Fruit fly (Drosophila melanogaster) whole organism, embryonic: ENCODE data around the gene Pfdn2.

Experiments
- ATbp ChIP-seq: fragments of 200-800 bp; sonication (Bioruptor generic); optimal IDR thresholded peaks from 2 replicates; lab custom pipeline; 2017; ENCODE audit warnings: missing biosample characterization, mild to moderate bottlenecking, missing genetic modification characterization, missing genetic modification reagents
- Abd-B ChIP-seq: fragments of 200-800 bp; sonication (Bioruptor generic); optimal IDR thresholded peaks from 2 replicates; lab custom pipeline; 2018; ENCODE audit warnings: missing biosample characterization, mild to moderate bottlenecking, missing genetic modification characterization, moderate library complexity
- Aef1 ChIP-seq: fragments of 200-800 bp; sonication (Bioruptor generic); IDR thresholded peaks from 3 replicates; pipeline ENCODE4 v1.3.6; 2022; ENCODE audit warnings: missing biosample characterization, missing genetic modification characterization
- Awh ChIP-seq: fragments of 200-800 bp; sonication (Bioruptor generic); IDR thresholded peaks from 2 replicates; pipeline ENCODE4, ENCODE4 v1.3.6; 2022; ENCODE audit warnings: missing biosample characterization, missing genetic modification characterization
- BtbVII ChIP-seq: fragments of 200-800 bp; sonication (Bioruptor generic); optimal IDR thresholded peaks from 3 replicates; lab custom pipeline; 2017; ENCODE audit warnings: missing biosample characterization, mild to moderate bottlenecking, missing genetic modification characterization
- CG10431 ChIP-seq: fragments of 200-800 bp; sonication (Bioruptor generic); optimal IDR thresholded peaks from 3 replicates; lab custom pipeline; 2018; ENCODE audit warnings: missing biosample characterization, mild to moderate bottlenecking, missing genetic modification characterization
- CG10462 ChIP-seq: fragments of 200-800 bp; sonication (Bioruptor generic); optimal IDR thresholded peaks from 2 replicates; lab custom pipeline; 2016; ENCODE audit warnings: missing biosample characterization, missing genetic modification characterization
- CG10959 ChIP-seq: fragments of 200-800 bp; sonication (Bioruptor generic); IDR thresholded peaks from 2 replicates; pipeline ENCODE4 v1.3.6; 2022; ENCODE audit warnings: missing biosample characterization, missing genetic modification characterization
- CG11456 ChIP-seq: fragments of 200-800 bp; sonication (Bioruptor generic); IDR thresholded peaks from 3 replicates; pipeline ENCODE4 v1.3.6; 2022; ENCODE audit warnings: missing biosample characterization, missing genetic modification characterization
- CG12219 ChIP-seq: fragments of 200-800 bp; sonication (Bioruptor generic); optimal IDR thresholded peaks from 3 replicates; lab custom pipeline; 2018; ENCODE audit warnings: missing biosample characterization, mild to moderate bottlenecking, missing genetic modification characterization
- CG12769 ChIP-seq: fragments of 200-800 bp; sonication (Bioruptor generic); optimal IDR thresholded peaks from 2 replicates; lab custom pipeline; 2019; ENCODE audit warnings: missing biosample characterization, mild to moderate bottlenecking, missing genetic modification characterization, moderate library complexity
- CG14441 ChIP-seq: fragments of 200-800 bp; sonication (Bioruptor generic); IDR thresholded peaks from 2 replicates; pipeline ENCODE4 v1.3.6; 2022; ENCODE audit warnings: missing biosample characterization, missing genetic modification characterization
- CG17361 ChIP-seq: fragments of 200-800 bp; sonication (Bioruptor generic); IDR thresholded peaks from 3 replicates; pipeline ENCODE4 v1.3.6; 2022; ENCODE audit warnings: missing biosample characterization, missing genetic modification characterization
- CG17612 ChIP-seq: fragments of 200-800 bp; sonication (Bioruptor generic); IDR thresholded peaks from 2 replicates; pipeline ENCODE4 v1.3.6; 2022; ENCODE audit warnings: missing biosample characterization, missing genetic modification characterization
- CG2712 ChIP-seq: fragments of 200-800 bp; optimal IDR thresholded peaks from 3 replicates; lab custom pipeline; 2019; ENCODE audit warnings: missing biosample characterization, mild to moderate bottlenecking, missing genetic modification characterization, moderate library complexity
- CG31365 ChIP-seq: fragments of 200-800 bp; sonication (Bioruptor generic); optimal IDR thresholded peaks from 2 replicates; lab custom pipeline; 2018; ENCODE audit warnings: missing biosample characterization, mild to moderate bottlenecking, missing genetic modification characterization
- CG34376 ChIP-seq: fragments of 200-800 bp; sonication (Bioruptor generic); optimal IDR thresholded peaks from 2 replicates; lab custom pipeline; 2018; ENCODE audit warnings: missing biosample characterization, mild to moderate bottlenecking, missing genetic modification characterization
- CG4707 ChIP-seq: fragments of 200-800 bp; sonication (Bioruptor generic); optimal IDR thresholded peaks from 2 replicates; lab custom pipeline; 2018; ENCODE audit warnings: missing biosample characterization, mild to moderate bottlenecking, missing genetic modification characterization, moderate library complexity
- CG5245 ChIP-seq: fragments of 200-800 bp; sonication (Bioruptor generic); optimal IDR thresholded peaks from 3 replicates; lab custom pipeline; 2016; ENCODE audit warnings: missing biosample characterization, missing genetic modification characterization
- CG7271 ChIP-seq: fragments of 200-800 bp; sonication (Bioruptor generic); optimal IDR thresholded peaks from 2 replicates; lab custom pipeline; 2018; ENCODE audit warnings: missing biosample characterization, mild to moderate bottlenecking, missing genetic modification characterization, moderate library complexity
- CG8290 ChIP-seq, 3 experiments: fragments of 200-800 bp; sonication (Bioruptor generic); optimal IDR thresholded peaks; 2 replicates each; lab custom pipeline; 2016 to 2019; ENCODE audit warnings: missing biosample characterization in 3 of 3, missing genetic modification characterization in 3 of 3, mild to moderate bottlenecking in 2 of 3, moderate library complexity in 1 of 3
- CG9932 ChIP-seq: fragments of 200-800 bp; sonication (Bioruptor generic); IDR thresholded peaks from 2 replicates; pipeline ENCODE4 v1.3.6; 2022; ENCODE audit warnings: missing biosample characterization, missing genetic modification characterization
- CHES-1-like ChIP-seq: fragments of 200-800 bp; sonication (Bioruptor generic); optimal IDR thresholded peaks from 2 replicates; lab custom pipeline; 2016; ENCODE audit warnings: missing biosample characterization, missing genetic modification characterization
- CkIIα-i1 ChIP-seq: fragments of 200-800 bp; sonication (Bioruptor generic); IDR thresholded peaks from 2 replicates; pipeline ENCODE4 v1.3.6; 2022; ENCODE audit warnings: missing biosample characterization, missing genetic modification characterization
- Ets97D ChIP-seq: fragments of 200-800 bp; sonication (Bioruptor generic); optimal IDR thresholded peaks from 3 replicates; lab custom pipeline; 2016; ENCODE audit warnings: missing biosample characterization, missing genetic modification characterization
- Fer3 ChIP-seq: fragments of 200-800 bp; sonication (Bioruptor generic); optimal IDR thresholded peaks from 2 replicates; lab custom pipeline; 2018; ENCODE audit warnings: missing biosample characterization, mild to moderate bottlenecking, missing genetic modification characterization, moderate library complexity
- H2.0 ChIP-seq: fragments of 200-800 bp; sonication (Bioruptor generic); IDR thresholded peaks from 2 replicates; pipeline ENCODE4 v1.3.6; 2022; ENCODE audit warnings: missing biosample characterization, missing genetic modification characterization
- HLH4C ChIP-seq: fragments of 200-800 bp; sonication (Bioruptor generic); IDR thresholded peaks from 3 replicates; pipeline ENCODE4 v1.3.6; 2022; ENCODE audit warnings: missing biosample characterization, missing genetic modification characterization; ENCODE audit not compliant: partially characterized antibody
- Hsf ChIP-seq: fragments of 200-800 bp; sonication (Bioruptor generic); optimal IDR thresholded peaks from 3 replicates; lab custom pipeline; 2016; ENCODE audit warnings: missing biosample characterization, missing genetic modification characterization
- MESR4 ChIP-seq: fragments of 200-800 bp; sonication (Bioruptor generic); optimal IDR thresholded peaks from 2 replicates; lab custom pipeline; 2018; ENCODE audit warnings: missing biosample characterization, mild to moderate bottlenecking, missing genetic modification characterization, moderate library complexity
- Nf-YA ChIP-seq: fragments of 200-800 bp; sonication (Bioruptor generic); IDR thresholded peaks from 2 replicates; pipeline ENCODE4 v1.3.6; 2022; ENCODE audit warnings: missing biosample characterization, missing genetic modification characterization
- Nf-YB ChIP-seq: fragments of 200-800 bp; sonication (Bioruptor generic); optimal IDR thresholded peaks from 3 replicates; lab custom pipeline; 2019; ENCODE audit warnings: missing biosample characterization, mild to moderate bottlenecking, missing genetic modification characterization, moderate library complexity
- Opbp ChIP-seq: fragments of 200-800 bp; sonication (Bioruptor generic); IDR thresholded peaks from 3 replicates; pipeline ENCODE4 v1.3.6; 2022; ENCODE audit warnings: missing biosample characterization, missing genetic modification characterization; ENCODE audit not compliant: partially characterized antibody
- Sox100B ChIP-seq: fragments of 200-800 bp; sonication (Bioruptor generic); optimal IDR thresholded peaks from 3 replicates; lab custom pipeline; 2018; ENCODE audit warnings: missing biosample characterization, mild to moderate bottlenecking, missing genetic modification characterization
- Spps ChIP-seq: fragments of 200-800 bp; sonication (Bioruptor generic); optimal IDR thresholded peaks from 2 replicates; lab custom pipeline; 2018; ENCODE audit warnings: missing biosample characterization, mild to moderate bottlenecking, missing genetic modification characterization
- Trl ChIP-seq, 3 experiments: fragments of >200 bp in 2 of 3; fragments of 200-800 bp in 1 of 3; sonication (Bioruptor generic) in 1 of 3; optimal IDR thresholded peaks; 2 replicates in 1 of 3; 3 replicates in 2 of 3; lab custom pipeline; 2016 to 2017; ENCODE audit warnings: missing biosample characterization in 1 of 3, missing genetic modification characterization in 1 of 3
- abd-A ChIP-seq: fragments of 200-800 bp; sonication (Bioruptor generic); optimal IDR thresholded peaks from 3 replicates; lab custom pipeline; 2019; ENCODE audit warnings: missing biosample characterization, mild to moderate bottlenecking, missing genetic modification characterization, moderate library complexity
- ac ChIP-seq: fragments of 200-800 bp; sonication (Bioruptor generic); optimal IDR thresholded peaks from 3 replicates; lab custom pipeline; 2017; ENCODE audit warnings: missing biosample characterization, mild to moderate bottlenecking, missing genetic modification characterization
- ap ChIP-seq: fragments of 200-800 bp; sonication (Bioruptor generic); IDR thresholded peaks from 2 replicates; pipeline ENCODE4 v1.3.6; 2022; ENCODE audit warnings: missing biosample characterization, missing genetic modification characterization
- ato ChIP-seq: fragments of 200-800 bp; sonication (Bioruptor generic); IDR thresholded peaks from 2 replicates; pipeline ENCODE4 v1.3.6; 2022; ENCODE audit warnings: missing biosample characterization, missing genetic modification characterization; ENCODE audit not compliant: partially characterized antibody
- cwo ChIP-seq: fragments of 200-800 bp; sonication (Bioruptor generic); optimal IDR thresholded peaks from 3 replicates; lab custom pipeline; 2017; ENCODE audit warnings: missing biosample characterization, missing genetic modification characterization, mild to moderate bottlenecking, moderate library complexity, missing genetic modification reagents
- gsb ChIP-seq: fragments of 200-800 bp; sonication (Bioruptor generic); IDR thresholded peaks from 2 replicates; pipeline ENCODE4 v1.3.6; 2022; ENCODE audit warnings: missing biosample characterization, missing genetic modification characterization
- ham ChIP-seq: fragments of 200-800 bp; sonication (Bioruptor generic); IDR thresholded peaks from 2 replicates; pipeline ENCODE4 v1.3.6; 2022; ENCODE audit warnings: missing biosample characterization, missing genetic modification characterization
- hb ChIP-seq: fragments of 200-800 bp; sonication (Bioruptor generic); IDR thresholded peaks from 3 replicates; pipeline ENCODE4 v1.3.6; 2022; ENCODE audit warnings: missing biosample characterization, missing genetic modification characterization; ENCODE audit not compliant: partially characterized antibody
- repo ChIP-seq: fragments of 200-800 bp; sonication (Bioruptor generic); optimal IDR thresholded peaks from 2 replicates; lab custom pipeline; 2016; ENCODE audit warnings: missing biosample characterization, missing genetic modification characterization
- scrt ChIP-seq: fragments of 200-800 bp; sonication (Bioruptor generic); optimal IDR thresholded peaks from 2 replicates; lab custom pipeline; 2018; ENCODE audit warnings: missing biosample characterization, mild to moderate bottlenecking, missing genetic modification characterization, moderate library complexity
- tx ChIP-seq: fragments of 200-800 bp; sonication (Bioruptor generic); optimal IDR thresholded peaks from 2 replicates; lab custom pipeline; 2016; ENCODE audit warnings: missing biosample characterization, missing genetic modification characterization
- yki ChIP-seq: fragments of >200 bp; optimal IDR thresholded peaks from 3 replicates; lab custom pipeline; 2018
- zen2 ChIP-seq: fragments of 200-800 bp; sonication (Bioruptor generic); IDR thresholded peaks from 3 replicates; pipeline ENCODE4 v1.3.6; 2022; ENCODE audit warnings: missing biosample characterization, missing genetic modification characterization; ENCODE audit not compliant: partially characterized antibody

Pfdn2 gene

dm6 chr3L:11123598-11124284, 49.6 kb upstream of the Pfdn2 start:
- TF ChIP-seq ac (GFP tag; lab: Kevin White, UChicago) (peak; percentile 29), HLH4C (0 out of 3 replicates have a peak, but pooled peaks have one; percentile 19), CG8290 (GFP tag; optimal IDR thresholded peaks at IDR 0.05; lab: Kevin White, UChicago) (no peak), CG8290 (tag; optimal IDR thresholded peaks at IDR 0.05; lab: Kevin White, UChicago) (no peak), repo (GFP tag; lab: Kevin White, UChicago) (no peak), CG31365 (tag; lab: Kevin White, UChicago) (no peak), CG34376 (GFP tag; lab: Kevin White, UChicago) (no peak), scrt (GFP tag; lab: Kevin White, UChicago) (peak; percentile 22), Trl (optimal IDR thresholded peaks at IDR 0.05; lab: Kevin White, UChicago) (peak; percentile 71 to 88), Trl (GFP tag; optimal IDR thresholded peaks at IDR 0.05; lab: Kevin White, UChicago) (no peak), CG11456 (GFP tag; lab: Robert Waterston, UW) (no peak), ato (GFP tag; lab: Robert Waterston, UW) (0 out of 2 replicates have a peak, but pooled peaks have one; percentile 37), CG14441 (GFP tag; lab: Robert Waterston, UW) (no peak), cwo (GFP tag; lab: Kevin White, UChicago) (no peak), zen2 (GFP tag; lab: Robert Waterston, UW) (no peak), abd-A (tag; lab: Kevin White, UChicago) (peak; percentile 32), hb (no peak), Spps (tag; lab: Kevin White, UChicago) (no peak), ATbp (GFP tag; lab: Kevin White, UChicago) (no peak), CG2712 (no peak), Awh (no peak), yki (peak; percentile 72), CG17361 (GFP tag; lab: Robert Waterston, UW) (no peak), CG9932 (GFP tag; lab: Robert Waterston, UW) (no peak), CHES-1-like (GFP tag; lab: Kevin White, UChicago) (no peak), CG10462 (GFP tag; lab: Kevin White, UChicago) (no peak), CG10431 (GFP tag; lab: Kevin White, UChicago) (peak; percentile 49), CG12769 (tag; lab: Kevin White, UChicago) (peak; percentile 2), H2.0 (GFP tag; lab: Robert Waterston, UW) (no peak), CG12219 (no peak), Nf-YB (GFP tag; lab: Kevin White, UChicago) (no peak), gsb (no peak), MESR4 (GFP tag; lab: Kevin White, UChicago) (no peak), ham (GFP tag; lab: Robert Waterston, UW) (no peak), CG10959 (no peak), CkIIα-i1 (GFP tag; lab: Robert Waterston, UW) (no peak), CG7271 (tag; lab: Kevin White, UChicago) (no peak), CG17612 (no peak), BtbVII (peak; percentile 2), Sox100B (no peak), Hsf (GFP tag; lab: Kevin White, UChicago) (no peak), CG4707 (no peak), Aef1 (GFP tag; lab: Robert Waterston, UW) (no peak), tx (no peak), Nf-YA (GFP tag; lab: Robert Waterston, UW) (no peak), ap (no peak), Ets97D (GFP tag; lab: Kevin White, UChicago) (no peak), CG5245 (GFP tag; lab: Kevin White, UChicago) (no peak), Abd-B (GFP tag; lab: Kevin White, UChicago) (no peak), Fer3 (tag; lab: Kevin White, UChicago) (no peak), Opbp (no peak)
